Worm (Caenorhabditis elegans): Measurements from ENCODE around the gene F23F1.10.
A peak's percentile ranks its signal among the peaks of the same experiment; 100 is the strongest.

F23F1.10 gene

ce11 chrII:23025-23424, 18.8 kb downstream of the F23F1.10 start, which contains the start of gene sqt-2:
Gene sqt-2 (plus strand): TSS chrII:23325.
- TF ChIP-seq F13C5.2 (tag; optimal IDR thresholded peaks at IDR 0.05) (no peak), ama-1 (optimal IDR thresholded peaks at IDR 0.05) (no peak), ceh-13 (GFP tag; optimal IDR thresholded peaks at IDR 0.05) (no peak), tbx-11 (GFP tag; IDR thresholded peaks at IDR 0.05) (no peak), hmg-4 (GFP tag; optimal IDR thresholded peaks at IDR 0.05) (no peak), tbx-37 (GFP tag; conservative IDR thresholded peaks at IDR 0.05) (no peak), flt-1 (GFP tag; IDR thresholded peaks at IDR 0.05) (no peak), B0310.2 (tag; optimal IDR thresholded peaks at IDR 0.05) (no peak)

ce11 chrII:21953-22352, 19.8 kb downstream of the F23F1.10 start:
- TF ChIP-seq F13C5.2 (tag; optimal IDR thresholded peaks at IDR 0.05) (no peak), hnd-1 (tag; optimal IDR thresholded peaks at IDR 0.05) (no peak), ceh-13 (GFP tag; optimal IDR thresholded peaks at IDR 0.05) (no peak), pes-1 (GFP tag; IDR thresholded peaks at IDR 0.05) (no peak), sea-1 (GFP tag; conservative IDR thresholded peaks at IDR 0.05) (no peak), tra-4 (tag; optimal IDR thresholded peaks at IDR 0.05) (no peak), hmg-4 (GFP tag; optimal IDR thresholded peaks at IDR 0.05) (no peak), tbx-37 (GFP tag; conservative IDR thresholded peaks at IDR 0.05) (no peak), B0310.2 (tag; optimal IDR thresholded peaks at IDR 0.05) (no peak), scrt-1 (GFP tag; IDR thresholded peaks at IDR 0.05) (no peak), tbx-11 (GFP tag; IDR thresholded peaks at IDR 0.05) (no peak), ets-7 (tag; optimal IDR thresholded peaks at IDR 0.05) (no peak), hmbx-1 (tag; optimal IDR thresholded peaks at IDR 0.05) (no peak)

DNA sequence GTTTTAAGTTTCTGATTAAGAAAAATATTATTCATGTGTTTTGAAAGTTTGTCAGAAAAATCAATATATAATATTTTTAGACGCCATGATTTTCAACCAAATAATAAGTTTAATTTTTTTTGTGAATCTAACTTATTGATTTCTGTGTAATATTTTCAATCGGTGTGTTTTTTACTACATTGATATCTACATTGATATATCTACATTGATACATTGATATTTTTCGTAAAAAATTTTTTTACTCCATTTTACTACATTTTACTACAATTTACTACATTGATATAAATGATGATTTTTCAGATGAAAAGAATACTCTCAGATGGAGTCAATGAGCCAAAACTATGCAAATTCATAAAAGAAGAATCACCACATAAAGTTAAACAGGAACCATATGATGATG, 22.5 kb downstream of the F23F1.10 start, which contains the start of gene gmeb-1:
gmeb-1 (plus strand) TSS at position 301 of the 400 bp plus-strand sequence.
- TF ChIP-seq tra-4 (tag; optimal IDR thresholded peaks at IDR 0.05) = no peak

DNA sequence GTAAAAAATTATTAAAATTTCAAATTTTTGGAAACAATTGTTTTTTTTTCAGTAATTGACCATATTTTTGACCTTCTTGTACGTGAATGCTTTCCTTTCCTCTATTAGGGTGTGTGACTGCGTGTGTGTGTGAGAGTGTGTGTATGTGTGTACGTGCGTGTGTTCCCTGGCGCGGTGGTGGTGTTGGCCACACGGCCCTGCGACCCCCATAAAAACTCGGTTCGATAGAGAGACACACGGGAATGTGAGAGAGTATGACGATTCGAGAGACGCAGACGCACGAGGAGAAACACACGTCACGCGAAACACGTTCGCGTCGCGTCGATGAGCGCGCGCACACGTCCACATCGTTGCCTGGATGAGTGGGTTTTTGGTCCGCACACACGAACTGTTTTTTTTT, 23.0 kb downstream of the F23F1.10 start:
- no peak for TF ChIP-seq aly-1 (tag; optimal IDR thresholded peaks at IDR 0.05)
- no peak for TF ChIP-seq scrt-1 (GFP tag; IDR thresholded peaks at IDR 0.05)
- TF ChIP-seq ets-7 (tag; optimal IDR thresholded peaks at IDR 0.05) = no peak
- TF ChIP-seq sea-1 (GFP tag; conservative IDR thresholded peaks at IDR 0.05) = peak; percentile 49; the same call in 1 of the 2 replicates
- TF ChIP-seq hmg-4 (GFP tag; optimal IDR thresholded peaks at IDR 0.05) = peak; percentile 83
- TF ChIP-seq flt-1 (GFP tag; IDR thresholded peaks at IDR 0.05) = no peak
- no peak for TF ChIP-seq pes-1 (GFP tag; IDR thresholded peaks at IDR 0.05)
- peak; percentile 56 for TF ChIP-seq F13C5.2 (tag; optimal IDR thresholded peaks at IDR 0.05)
- no peak for TF ChIP-seq ceh-36 (tag; optimal IDR thresholded peaks at IDR 0.05)
- TF ChIP-seq tra-4 (tag; optimal IDR thresholded peaks at IDR 0.05) = no peak
- no peak; the same call in 1 of the 2 replicates for TF ChIP-seq tbx-37 (GFP tag; conservative IDR thresholded peaks at IDR 0.05)
- no peak for TF ChIP-seq hmbx-1 (tag; optimal IDR thresholded peaks at IDR 0.05)
- no peak for TF ChIP-seq ceh-13 (GFP tag; optimal IDR thresholded peaks at IDR 0.05)
- no peak for TF ChIP-seq B0310.2 (tag; optimal IDR thresholded peaks at IDR 0.05)
- no peak for TF ChIP-seq hnd-1 (tag; optimal IDR thresholded peaks at IDR 0.05)
- TF ChIP-seq ama-1 (optimal IDR thresholded peaks at IDR 0.05) = no peak
- peak; percentile 20; the same call in 1 of the 2 replicates for TF ChIP-seq tbx-11 (GFP tag; IDR thresholded peaks at IDR 0.05)

ce11 chrII:12685-13084, 29.1 kb downstream of the F23F1.10 start, which contains the start of gene best-3:
Gene best-3 (plus strand): TSS chrII:12985.
- TF ChIP-seq hmg-4 (GFP tag; optimal IDR thresholded peaks at IDR 0.05) = no peak
- no peak for TF ChIP-seq ceh-36 (tag; optimal IDR thresholded peaks at IDR 0.05)

DNA sequence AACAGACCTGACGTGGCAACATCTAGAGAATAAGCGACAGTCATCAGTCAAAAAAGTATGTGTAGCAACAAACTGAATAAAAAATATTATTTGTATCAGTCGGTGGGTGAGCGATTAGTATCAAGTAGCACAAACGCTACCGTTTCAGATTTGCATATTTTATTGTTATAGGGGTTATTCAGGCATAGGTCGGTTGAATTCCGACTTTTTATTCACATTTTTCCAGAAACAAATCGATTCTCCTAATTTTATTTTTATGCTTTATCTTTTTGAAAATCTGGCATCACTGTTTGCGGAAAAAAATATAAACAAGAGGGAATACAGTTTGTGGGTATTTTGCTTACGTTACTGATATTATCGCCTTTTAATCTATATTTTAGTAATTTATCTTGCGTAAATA, 30.0 kb downstream of the F23F1.10 start, which contains the start of gene best-4:
best-4 (minus strand) TSS at position 101 of the 400 bp plus-strand sequence.
- TF ChIP-seq tbx-11 (GFP tag; IDR thresholded peaks at IDR 0.05) = no peak
- no peak for TF ChIP-seq ceh-13 (GFP tag; optimal IDR thresholded peaks at IDR 0.05)
- TF ChIP-seq aly-1 (tag; optimal IDR thresholded peaks at IDR 0.05) = no peak
- no peak for TF ChIP-seq hnd-1 (tag; optimal IDR thresholded peaks at IDR 0.05)
- TF ChIP-seq tbx-37 (GFP tag; conservative IDR thresholded peaks at IDR 0.05) = no peak
- no peak for TF ChIP-seq ama-1 (optimal IDR thresholded peaks at IDR 0.05)
- TF ChIP-seq ceh-36 (tag; optimal IDR thresholded peaks at IDR 0.05) = no peak
- TF ChIP-seq hmbx-1 (tag; optimal IDR thresholded peaks at IDR 0.05) = no peak
- no peak for TF ChIP-seq scrt-1 (GFP tag; IDR thresholded peaks at IDR 0.05)
- TF ChIP-seq tra-4 (tag; optimal IDR thresholded peaks at IDR 0.05) = no peak
- no peak for TF ChIP-seq sea-1 (GFP tag; conservative IDR thresholded peaks at IDR 0.05)
- TF ChIP-seq ets-7 (tag; optimal IDR thresholded peaks at IDR 0.05) = no peak
- no peak for TF ChIP-seq pes-1 (GFP tag; IDR thresholded peaks at IDR 0.05)
- TF ChIP-seq F13C5.2 (tag; optimal IDR thresholded peaks at IDR 0.05) = no peak
- no peak for TF ChIP-seq flt-1 (GFP tag; IDR thresholded peaks at IDR 0.05)
- no peak for TF ChIP-seq hmg-4 (GFP tag; optimal IDR thresholded peaks at IDR 0.05)

DNA sequence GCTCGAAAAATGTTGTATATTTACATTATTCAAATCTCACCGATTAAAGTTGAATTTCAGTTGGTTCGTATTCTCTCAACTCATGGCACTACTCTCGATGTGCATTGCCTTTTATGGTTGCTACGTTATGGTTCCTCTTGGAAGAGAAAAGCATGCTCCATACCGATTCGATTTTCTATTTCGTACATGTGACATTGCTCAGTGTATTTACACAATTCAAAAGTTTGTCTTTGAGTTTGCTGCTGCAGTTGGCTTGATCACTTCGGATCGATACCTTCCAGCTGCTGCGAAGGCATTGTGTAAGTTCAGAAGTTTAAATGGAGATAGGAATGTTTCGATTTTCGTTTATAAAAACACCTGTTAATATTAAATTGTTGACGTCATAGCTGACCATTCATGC, 33.6 kb downstream of the F23F1.10 start:
- no peak for TF ChIP-seq hmbx-1 (tag; optimal IDR thresholded peaks at IDR 0.05)
- no peak for TF ChIP-seq ets-7 (tag; optimal IDR thresholded peaks at IDR 0.05)
- no peak for TF ChIP-seq tbx-11 (GFP tag; IDR thresholded peaks at IDR 0.05)
- TF ChIP-seq hnd-1 (tag; optimal IDR thresholded peaks at IDR 0.05) = no peak
- TF ChIP-seq ama-1 (optimal IDR thresholded peaks at IDR 0.05) = no peak
- no peak for TF ChIP-seq scrt-1 (GFP tag; IDR thresholded peaks at IDR 0.05)
- TF ChIP-seq flt-1 (GFP tag; IDR thresholded peaks at IDR 0.05) = no peak
- TF ChIP-seq B0310.2 (tag; optimal IDR thresholded peaks at IDR 0.05) = no peak
- no peak for TF ChIP-seq pes-1 (GFP tag; IDR thresholded peaks at IDR 0.05)
- TF ChIP-seq aly-1 (tag; optimal IDR thresholded peaks at IDR 0.05) = no peak
- TF ChIP-seq F13C5.2 (tag; optimal IDR thresholded peaks at IDR 0.05) = no peak
- TF ChIP-seq hmg-4 (GFP tag; optimal IDR thresholded peaks at IDR 0.05) = no peak
- no peak for TF ChIP-seq tra-4 (tag; optimal IDR thresholded peaks at IDR 0.05)
- no peak for TF ChIP-seq ceh-36 (tag; optimal IDR thresholded peaks at IDR 0.05)
- TF ChIP-seq tbx-37 (GFP tag; conservative IDR thresholded peaks at IDR 0.05) = no peak
- TF ChIP-seq ceh-13 (GFP tag; optimal IDR thresholded peaks at IDR 0.05) = no peak
- no peak for TF ChIP-seq sea-1 (GFP tag; conservative IDR thresholded peaks at IDR 0.05)

DNA sequence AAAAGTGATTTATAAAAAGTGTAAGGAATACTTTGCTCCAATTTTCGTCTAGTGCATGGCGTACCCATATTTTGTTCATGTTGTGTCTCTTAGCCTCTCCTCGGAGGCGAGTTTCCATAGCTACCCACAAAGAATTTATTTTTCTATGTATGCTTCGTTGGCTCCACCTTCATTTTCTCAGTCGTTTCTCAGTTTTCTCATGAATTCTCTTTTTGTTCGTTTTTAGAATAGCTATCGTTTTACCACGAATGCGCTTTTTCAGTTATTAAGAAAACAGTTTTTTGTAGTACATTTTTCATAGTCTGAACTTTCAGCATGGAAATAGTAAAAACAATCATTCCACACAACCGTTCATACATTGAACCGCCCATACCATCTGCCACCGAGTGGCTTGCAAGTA, 35.4 kb downstream of the F23F1.10 start, which contains the start of gene osta-1:
osta-1 (plus strand) TSS at position 309 of the 400 bp plus-strand sequence.
- TF ChIP-seq flt-1 (GFP tag; IDR thresholded peaks at IDR 0.05) = no peak
- TF ChIP-seq sea-1 (GFP tag; conservative IDR thresholded peaks at IDR 0.05) = no peak
- TF ChIP-seq scrt-1 (GFP tag; IDR thresholded peaks at IDR 0.05) = no peak
- TF ChIP-seq hnd-1 (tag; optimal IDR thresholded peaks at IDR 0.05) = no peak
- TF ChIP-seq tra-4 (tag; optimal IDR thresholded peaks at IDR 0.05) = no peak
- TF ChIP-seq tbx-37 (GFP tag; conservative IDR thresholded peaks at IDR 0.05) = no peak
- TF ChIP-seq hmbx-1 (tag; optimal IDR thresholded peaks at IDR 0.05) = no peak
- TF ChIP-seq ceh-13 (GFP tag; optimal IDR thresholded peaks at IDR 0.05) = no peak
- TF ChIP-seq tbx-11 (GFP tag; IDR thresholded peaks at IDR 0.05) = no peak
- TF ChIP-seq pes-1 (GFP tag; IDR thresholded peaks at IDR 0.05) = no peak
- no peak for TF ChIP-seq ets-7 (tag; optimal IDR thresholded peaks at IDR 0.05)
- no peak for TF ChIP-seq aly-1 (tag; optimal IDR thresholded peaks at IDR 0.05)
- no peak for TF ChIP-seq hmg-4 (GFP tag; optimal IDR thresholded peaks at IDR 0.05)
- TF ChIP-seq B0310.2 (tag; optimal IDR thresholded peaks at IDR 0.05) = no peak
- TF ChIP-seq F13C5.2 (tag; optimal IDR thresholded peaks at IDR 0.05) = no peak
- TF ChIP-seq ceh-36 (tag; optimal IDR thresholded peaks at IDR 0.05) = no peak
- TF ChIP-seq ama-1 (optimal IDR thresholded peaks at IDR 0.05) = no peak
